Fruit fly (Drosophila melanogaster) Kc167 (cell line): Measurements from ENCODE around the gene PXo.

ENCODE experiments used
- Sin3A ChIP-seq: fragments of >200 bp; optimal IDR thresholded peaks from 2 replicates; lab custom pipeline; 2018; ENCODE audit warnings: missing external identifiers
- h ChIP-seq: fragments of >200 bp; optimal IDR thresholded peaks from 3 replicates; lab custom pipeline; 2018; ENCODE audit warnings: missing external identifiers
- psq ChIP-seq: fragments of >200 bp; optimal IDR thresholded peaks from 2 replicates; lab custom pipeline; 2017; ENCODE audit warnings: missing external identifiers
- ttk ChIP-seq: sonication (Bioruptor generic); optimal IDR thresholded peaks from 2 replicates; lab custom pipeline; 2017; ENCODE audit warnings: missing external identifiers

DNA sequence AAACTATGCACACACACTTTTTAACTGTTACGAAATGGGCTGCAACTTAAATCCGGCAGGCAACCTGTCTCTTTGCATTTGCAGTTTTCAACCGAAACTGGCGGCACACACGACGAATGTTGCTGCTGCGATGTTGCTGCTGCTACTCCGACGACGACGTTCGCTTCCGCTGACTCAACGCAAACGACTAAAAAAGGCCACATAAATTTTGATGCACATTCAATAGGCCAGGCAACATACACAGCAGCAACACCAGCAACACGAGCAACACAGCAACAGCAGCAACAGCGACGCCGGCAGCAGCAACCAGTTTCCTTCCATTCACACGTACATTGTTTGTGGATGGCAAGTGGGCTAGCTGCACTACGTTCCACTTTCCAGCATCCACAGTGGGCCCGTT, 29.4 kb upstream of the PXo start, which contains the start of gene Egfrap:
- TF ChIP-seq ttk (no peak), psq (lab: Kevin White, UChicago) (no peak), h (lab: Kevin White, UChicago) (no peak), Sin3A (lab: Kevin White, UChicago) (no peak)
